Worm (Caenorhabditis elegans) whole organism, young adult: ENCODE data around the gene F28C6.5.

Experiments
- B0261.1 ChIP-seq: sonication (generic microtip); optimal IDR thresholded peaks from 2 replicates; lab custom pipeline; 2016; ENCODE audit warnings: mild to moderate bottlenecking, missing genetic modification characterization, moderate library complexity, missing compliant biosample characterization
- F39B2.1 ChIP-seq: fragments of 200-800 bp; sonication (Bioruptor generic); IDR thresholded peaks from 2 replicates; pipeline ENCODE4 v1.3.6; 2022; ENCODE audit warnings: missing genetic modification reagents, missing genetic modification characterization, missing compliant biosample characterization
- dpl-1 ChIP-seq: fragments of 150-350 bp; optimal IDR thresholded peaks from 2 replicates; lab custom pipeline; 2014; ENCODE audit warnings: missing biosample characterization, missing genetic modification reagents, missing genetic modification characterization
- hsf-1 ChIP-seq: fragments of 200-800 bp; sonication (Bioruptor generic); IDR thresholded peaks from 2 replicates; pipeline ENCODE4 v1.3.6; 2022; ENCODE audit warnings: missing genetic modification reagents, missing genetic modification characterization, missing compliant biosample characterization
- lag-1 ChIP-seq: fragments of 200-800 bp; sonication (Bioruptor generic); IDR thresholded peaks from 2 replicates; pipeline ENCODE4 v1.3.6; 2022; ENCODE audit warnings: missing genetic modification reagents, missing genetic modification characterization, missing compliant biosample characterization
- lin-26 ChIP-seq: fragments of 200-800 bp; sonication (Bioruptor generic); IDR thresholded peaks from 2 replicates; pipeline ENCODE4 v1.3.6; 2022; ENCODE audit warnings: missing genetic modification reagents, missing genetic modification characterization, missing compliant biosample characterization
- madf-3 ChIP-seq: fragments of 200-800 bp; sonication (Bioruptor generic); IDR thresholded peaks from 2 replicates; pipeline ENCODE4 v1.3.6; 2022; ENCODE audit warnings: missing genetic modification reagents, missing genetic modification characterization, missing compliant biosample characterization
- mes-4 ChIP-seq: sonication (generic microtip); optimal IDR thresholded peaks from 2 replicates; lab custom pipeline; 2016; ENCODE audit warnings: missing genotype, missing genetic modification characterization, missing compliant biosample characterization
- pha-4 ChIP-seq: fragments of 150-350 bp; sonication (generic microtip); optimal IDR thresholded peaks from 2 replicates; lab custom pipeline; 2014; ENCODE audit warnings: missing biosample characterization, missing genetic modification reagents, missing genetic modification characterization
- snpc-1.3 ChIP-seq: sonication (generic microtip); optimal IDR thresholded peaks from 2 replicates; lab custom pipeline; 2017; ENCODE audit warnings: missing genetic modification characterization, mild to moderate bottlenecking, missing compliant biosample characterization, antibody characterized with exemption, moderate library complexity, missing genotype, missing genetic modification reagents; ENCODE audit not compliant: insufficient read depth
- tbp1 ChIP-seq: fragments of 200-800 bp; sonication (Bioruptor generic); optimal IDR thresholded peaks from 2 replicates; lab custom pipeline; 2018; ENCODE audit warnings: mild to moderate bottlenecking, missing genetic modification characterization, missing compliant biosample characterization
- unc-62 ChIP-seq: fragments of 150-350 bp; optimal IDR thresholded peaks from 2 replicates; lab custom pipeline; 2014; ENCODE audit warnings: missing biosample characterization, missing genetic modification reagents, missing genetic modification characterization
- ztf-26 ChIP-seq: sonication (generic microtip); optimal IDR thresholded peaks from 2 replicates; lab custom pipeline; 2017; ENCODE audit warnings: missing genetic modification characterization, missing compliant biosample characterization

DNA sequence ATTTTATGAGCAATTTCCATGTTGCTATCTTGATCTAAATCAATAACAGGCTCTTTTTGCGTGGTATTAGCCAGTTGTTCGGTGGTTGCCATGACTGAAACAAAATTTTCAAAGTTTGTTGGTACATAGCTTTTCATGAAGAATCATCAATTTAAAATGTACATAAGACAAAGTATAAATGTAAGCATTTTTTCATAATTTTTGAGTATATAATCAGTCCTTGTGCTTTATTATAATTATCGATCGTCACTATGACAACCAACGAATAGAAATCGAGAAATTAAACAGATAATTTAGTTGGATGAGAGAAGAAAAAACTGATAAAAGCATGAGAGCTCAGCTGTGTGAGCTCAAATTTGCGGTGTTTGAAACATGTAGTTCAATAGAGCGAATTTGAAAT is 22.6 kb downstream of the F28C6.5 start, which contains the start of gene T22C8.3:
- TF ChIP-seq lag-1 (GFP tag; lab: Robert Waterston, UW) (no peak), unc-62 (GFP tag; lab: Kevin White, UChicago) (no peak), madf-3 (GFP tag; lab: Robert Waterston, UW) (no peak), tbp1 (GFP tag; lab: Kevin White, UChicago) (no peak), pha-4 (tag; lab: Kevin White, UChicago) (no peak), snpc-1.3 (tag; lab: Kevin White, UChicago) (no peak), ztf-26 (tag; lab: Kevin White, UChicago) (no peak), mes-4 (no peak), dpl-1 (no peak), hsf-1 (GFP tag; lab: Robert Waterston, UW) (no peak), B0261.1 (no peak), lin-26 (no peak), F39B2.1 (GFP tag; lab: Robert Waterston, UW) (no peak)
